Fruit fly (Drosophila melanogaster) whole organism, wandering third instar larva: Measurements from ENCODE around the gene kkv.

Experiments used
- CG9705 ChIP-seq: fragments of 200-800 bp; sonication (Bioruptor generic); optimal IDR thresholded peaks from 2 replicates; lab custom pipeline; 2018; ENCODE audit warnings: missing biosample characterization, mild to moderate bottlenecking, missing genetic modification characterization
- Dfd ChIP-seq: fragments of >200 bp; optimal IDR thresholded peaks from 2 replicates; lab custom pipeline; 2017; ENCODE audit warnings: missing biosample characterization, missing genetic modification characterization
- Hr83 ChIP-seq: fragments of 200-300 bp; sonication (Bioruptor generic); optimal IDR thresholded peaks from 2 replicates; lab custom pipeline; 2016; ENCODE audit warnings: missing biosample characterization, mild to moderate bottlenecking, missing genetic modification characterization, moderate library complexity; ENCODE audit not compliant: poor library complexity, severe bottlenecking
- Jra ChIP-seq: sonication (Bioruptor generic); optimal IDR thresholded peaks from 2 replicates; lab custom pipeline; 2016; ENCODE audit warnings: missing biosample characterization, missing genetic modification characterization
- Myc ChIP-seq: fragments of >200 bp; optimal IDR thresholded peaks from 2 replicates; lab custom pipeline; 2017
- N ChIP-seq: fragments of >200 bp; optimal IDR thresholded peaks from 2 replicates; lab custom pipeline; 2018; ENCODE audit warnings: missing biosample characterization, missing external identifiers, missing genetic modification characterization
- OdsH ChIP-seq: fragments of 200-800 bp; sonication (Bioruptor generic); optimal IDR thresholded peaks from 2 replicates; lab custom pipeline; 2016; ENCODE audit warnings: missing biosample characterization, mild to moderate bottlenecking, missing genetic modification characterization
- h ChIP-seq: fragments of 200-800 bp; sonication (Bioruptor generic); optimal IDR thresholded peaks from 3 replicates; lab custom pipeline; 2016; ENCODE audit warnings: missing biosample characterization, mild to moderate bottlenecking, missing genetic modification characterization
- jim ChIP-seq: fragments of 175-275, 200-325 bp; sonication (Bioruptor generic); optimal IDR thresholded peaks from 2 replicates; lab custom pipeline; 2016; ENCODE audit warnings: missing biosample characterization, mild to moderate bottlenecking, missing genetic modification characterization
- pan ChIP-seq: fragments of >200 bp; optimal IDR thresholded peaks from 2 replicates; lab custom pipeline; 2017
- psq ChIP-seq: fragments of 200-800 bp; sonication (Bioruptor generic); optimal IDR thresholded peaks from 3 replicates; lab custom pipeline; 2017; ENCODE audit warnings: missing biosample characterization, mild to moderate bottlenecking, missing genetic modification characterization, moderate library complexity
- sage ChIP-seq: fragments of 200-800 bp; sonication (Bioruptor generic); optimal IDR thresholded peaks from 2 replicates; lab custom pipeline; 2016; ENCODE audit warnings: missing biosample characterization, mild to moderate bottlenecking, missing genetic modification characterization
- usp ChIP-seq: fragments of >200 bp; optimal IDR thresholded peaks from 2 replicates; lab custom pipeline; 2017; ENCODE audit warnings: missing biosample characterization, missing genetic modification characterization

DNA sequence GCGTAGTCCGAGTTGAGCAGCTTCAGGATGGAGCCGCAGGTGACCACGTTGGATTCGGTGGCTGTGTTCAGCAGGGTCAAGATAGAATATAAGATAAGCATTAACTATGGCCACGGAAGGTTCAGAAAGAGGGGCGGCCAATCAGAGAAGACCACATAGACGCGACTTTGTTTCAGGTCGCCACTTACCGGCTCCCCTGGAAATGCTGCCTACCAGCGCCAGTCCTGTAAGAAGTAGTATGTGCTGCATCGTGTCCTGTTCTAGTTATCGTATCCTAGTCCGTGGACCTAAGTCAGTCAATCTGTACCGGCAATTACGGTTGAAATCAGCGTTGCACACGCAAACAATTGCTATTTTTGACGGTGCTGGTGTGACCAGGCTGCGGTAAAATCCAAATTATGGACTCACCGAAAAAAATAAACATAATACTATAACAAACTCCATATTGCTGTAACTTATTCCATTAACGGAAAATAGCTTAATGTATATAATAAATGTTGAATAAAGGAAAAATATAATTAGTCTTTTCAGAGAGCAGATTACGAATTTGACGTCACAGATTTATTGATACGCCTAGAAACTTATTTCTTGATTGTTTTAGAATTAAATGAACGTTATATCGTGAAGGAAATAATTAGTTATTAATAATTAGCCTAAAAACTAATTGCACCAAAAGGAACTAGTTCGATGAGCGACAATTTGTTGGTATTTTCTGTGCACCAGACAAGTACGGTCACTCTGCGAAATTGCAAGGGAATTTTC lies 38.1 kb downstream of the kkv start, which contains the start of the genes CG11999 and CG1161:
- no peak for TF ChIP-seq usp (GFP tag; lab: Kevin White, UChicago)
- TF ChIP-seq Myc (lab: Kevin White, UChicago) = no peak
- no peak for TF ChIP-seq psq (GFP tag; lab: Kevin White, UChicago)
- peak; percentile 12 for TF ChIP-seq OdsH (GFP tag; lab: Kevin White, UChicago)
- TF ChIP-seq sage (GFP tag; lab: Kevin White, UChicago) = no peak
- TF ChIP-seq pan (lab: Kevin White, UChicago) = no peak
- TF ChIP-seq Jra (GFP tag; lab: Kevin White, UChicago) = no peak
- no peak for TF ChIP-seq CG9705 (GFP tag; lab: Kevin White, UChicago)
- no peak for TF ChIP-seq N
- peak; percentile 6 for TF ChIP-seq h (GFP tag; lab: Kevin White, UChicago)
- TF ChIP-seq Hr83 (GFP tag; lab: Kevin White, UChicago) = no peak
- TF ChIP-seq jim (GFP tag; lab: Kevin White, UChicago) = no peak
- no peak for TF ChIP-seq Dfd (GFP tag; lab: Kevin White, UChicago)
